Worm (Caenorhabditis elegans) whole organism, young adult: ENCODE results near the gene prx-2.

Source experiments
- F39B2.1 ChIP-seq: fragments of 200-800 bp; sonication (Bioruptor generic); IDR thresholded peaks from 2 replicates; pipeline ENCODE4 v1.3.6; 2022; ENCODE audit warnings: missing genetic modification reagents, missing genetic modification characterization, missing compliant biosample characterization
- F49E8.2 ChIP-seq: sonication (generic microtip); optimal IDR thresholded peaks from 3 replicates; lab custom pipeline; 2017; ENCODE audit warnings: missing genetic modification characterization, mild to moderate bottlenecking, missing compliant biosample characterization, antibody characterized with exemption, moderate library complexity; ENCODE audit not compliant: insufficient read depth
- F57C9.4 ChIP-seq: sonication (generic microtip); optimal IDR thresholded peaks from 2 replicates; lab custom pipeline; 2017; ENCODE audit warnings: mild to moderate bottlenecking, missing genetic modification characterization, missing compliant biosample characterization
- Y53F4B.3 ChIP-seq: fragments of 200-800 bp; sonication (Bioruptor generic); IDR thresholded peaks from 2 replicates; pipeline ENCODE4 v1.3.6; 2022; ENCODE audit warnings: missing genetic modification reagents, missing genetic modification characterization, missing compliant biosample characterization
- Y53G8AR.9 ChIP-seq: fragments of 200-800 bp; sonication (Bioruptor generic); conservative IDR thresholded peaks from 2 replicates; pipeline ENCODE4 v1.3.6; 2022; ENCODE audit warnings: missing genetic modification reagents, missing genetic modification characterization, missing compliant biosample characterization
- Y79H2A.3 ChIP-seq: fragments of 200-800 bp; sonication (Bioruptor generic); conservative IDR thresholded peaks from 2 replicates; pipeline ENCODE4 v1.3.6; 2022; ENCODE audit warnings: missing genetic modification reagents, missing genetic modification characterization, missing compliant biosample characterization
- ZK185.1 ChIP-seq: sonication (generic microtip); optimal IDR thresholded peaks from 2 replicates; lab custom pipeline; 2016; ENCODE audit warnings: mild to moderate bottlenecking, missing genetic modification characterization, missing compliant biosample characterization; ENCODE audit not compliant: poor library complexity, severe bottlenecking
- attf-5 ChIP-seq: fragments of 200-800 bp; sonication (Bioruptor generic); optimal IDR thresholded peaks from 2 replicates; lab custom pipeline; 2018; ENCODE audit warnings: mild to moderate bottlenecking, missing genetic modification characterization, missing compliant biosample characterization
- ccch-3 ChIP-seq: fragments of 200-800 bp; sonication (Bioruptor generic); optimal IDR thresholded peaks from 2 replicates; lab custom pipeline; 2018; ENCODE audit warnings: mild to moderate bottlenecking, missing genetic modification characterization, missing compliant biosample characterization
- ceh-58 ChIP-seq: fragments of 200-800 bp; sonication (Bioruptor generic); IDR thresholded peaks from 2 replicates; pipeline ENCODE4 v1.3.6; 2022; ENCODE audit warnings: missing genetic modification characterization, missing compliant biosample characterization
- ceh-91 ChIP-seq: fragments of 200-800 bp; sonication (Bioruptor generic); IDR thresholded peaks from 2 replicates; pipeline ENCODE4 v1.3.6; 2022; ENCODE audit warnings: missing genetic modification reagents, missing genetic modification characterization, missing compliant biosample characterization
- egl-18 ChIP-seq: fragments of 200-800 bp; sonication (Bioruptor generic); IDR thresholded peaks from 2 replicates; pipeline ENCODE4 v1.3.6; 2022; ENCODE audit warnings: missing genetic modification reagents, missing genetic modification characterization, missing compliant biosample characterization
- egl-44 ChIP-seq: fragments of 200-800 bp; sonication (Bioruptor generic); IDR thresholded peaks from 2 replicates; pipeline ENCODE4 v1.3.6; 2022; ENCODE audit warnings: missing genetic modification reagents, missing genetic modification characterization, missing compliant biosample characterization
- gei-17 ChIP-seq: fragments of 200-800 bp; sonication (Bioruptor generic); optimal IDR thresholded peaks from 2 replicates; lab custom pipeline; 2018; ENCODE audit warnings: mild to moderate bottlenecking, missing genetic modification characterization, missing compliant biosample characterization
- hlh-26 ChIP-seq: fragments of 200-800 bp; sonication (Bioruptor generic); conservative IDR thresholded peaks from 2 replicates; pipeline ENCODE4 v1.3.6; 2022; ENCODE audit warnings: missing genetic modification reagents, missing genetic modification characterization, missing compliant biosample characterization
- hrde-1 ChIP-seq: sonication (generic microtip); optimal IDR thresholded peaks from 2 replicates; lab custom pipeline; 2016; ENCODE audit warnings: missing genetic modification characterization, mild to moderate bottlenecking, missing compliant biosample characterization, moderate library complexity, missing genotype, missing genetic modification reagents, borderline replicate concordance
- lag-1 ChIP-seq: fragments of 200-800 bp; sonication (Bioruptor generic); IDR thresholded peaks from 2 replicates; pipeline ENCODE4 v1.3.6; 2022; ENCODE audit warnings: missing genetic modification reagents, missing genetic modification characterization, missing compliant biosample characterization
- lin-26 ChIP-seq: fragments of 200-800 bp; sonication (Bioruptor generic); IDR thresholded peaks from 2 replicates; pipeline ENCODE4 v1.3.6; 2022; ENCODE audit warnings: missing genetic modification reagents, missing genetic modification characterization, missing compliant biosample characterization
- lin-40 ChIP-seq: sonication (generic microtip); optimal IDR thresholded peaks from 2 replicates; lab custom pipeline; 2016; ENCODE audit warnings: missing genetic modification characterization, mild to moderate bottlenecking, missing compliant biosample characterization, missing genotype, missing genetic modification reagents
- lsl-1 ChIP-seq: fragments of 200-800 bp; sonication (Bioruptor generic); optimal IDR thresholded peaks from 2 replicates; lab custom pipeline; 2018; ENCODE audit warnings: mild to moderate bottlenecking, missing genetic modification characterization, moderate library complexity, missing compliant biosample characterization
- madf-6 ChIP-seq: fragments of 200-800 bp; sonication (Bioruptor generic); IDR thresholded peaks from 2 replicates; pipeline ENCODE4 v1.3.6; 2022; ENCODE audit warnings: missing genetic modification reagents, missing genetic modification characterization, missing compliant biosample characterization
- mcd-1 ChIP-seq: fragments of 200-800 bp; sonication (Bioruptor generic); IDR thresholded peaks from 2 replicates; pipeline ENCODE4 v1.3.6; 2022; ENCODE audit warnings: missing genetic modification reagents, missing genetic modification characterization, missing compliant biosample characterization
- mes-4 ChIP-seq: sonication (generic microtip); optimal IDR thresholded peaks from 2 replicates; lab custom pipeline; 2016; ENCODE audit warnings: missing genotype, missing genetic modification characterization, missing compliant biosample characterization
- nhr-179 ChIP-seq: sonication (generic microtip); optimal IDR thresholded peaks from 2 replicates; lab custom pipeline; 2016; ENCODE audit warnings: mild to moderate bottlenecking, missing genetic modification characterization, missing compliant biosample characterization
- nhr-27 ChIP-seq: fragments of 200-800 bp; sonication (Bioruptor generic); optimal IDR thresholded peaks from 2 replicates; lab custom pipeline; 2018; ENCODE audit warnings: mild to moderate bottlenecking, missing genetic modification characterization, moderate library complexity, missing compliant biosample characterization
- nhr-90 ChIP-seq: sonication (generic microtip); optimal IDR thresholded peaks from 2 replicates; lab custom pipeline; 2016; ENCODE audit warnings: missing genotype, mild to moderate bottlenecking, missing genetic modification characterization, missing compliant biosample characterization
- pha-4 ChIP-seq: fragments of 150-350 bp; sonication (generic microtip); optimal IDR thresholded peaks from 2 replicates; lab custom pipeline; 2014; ENCODE audit warnings: missing biosample characterization, missing genetic modification reagents, missing genetic modification characterization
- rcor-1 ChIP-seq: fragments of 200-800 bp; sonication (Bioruptor generic); IDR thresholded peaks from 2 replicates; pipeline ENCODE4 v1.3.6; 2022; ENCODE audit warnings: missing genetic modification reagents, missing genetic modification characterization, missing compliant biosample characterization
- rec-8 ChIP-seq, 2 experiments: sonication (generic microtip); optimal IDR thresholded peaks; 2 replicates each; lab custom pipeline; 2016; ENCODE audit warnings: mild to moderate bottlenecking in 2 of 2, missing genetic modification characterization in 2 of 2, missing genetic modification reagents in 2 of 2, missing genotype in 2 of 2, missing biosample characterization in 1 of 2, missing compliant biosample characterization in 1 of 2, moderate library complexity in 1 of 2
- rpc-1 ChIP-seq, 2 experiments: fragments of 150-350 bp in 1 of 2; sonication (generic microtip) in 1 of 2; optimal IDR thresholded peaks; 2 replicates each; lab custom pipeline; 2014 to 2018; ENCODE audit warnings: missing biosample characterization in 1 of 2, missing genetic modification characterization in 1 of 2, missing genetic modification reagents in 1 of 2, missing genotype in 1 of 2
- sea-2 ChIP-seq: fragments of 200-800 bp; sonication (Bioruptor generic); IDR thresholded peaks from 2 replicates; pipeline ENCODE4 v1.3.6; 2022; ENCODE audit warnings: missing genetic modification characterization, missing compliant biosample characterization
- snpc-3.4 ChIP-seq: sonication (generic microtip); optimal IDR thresholded peaks from 2 replicates; lab custom pipeline; 2017; ENCODE audit warnings: missing genetic modification characterization, mild to moderate bottlenecking, missing compliant biosample characterization, antibody characterized with exemption, moderate library complexity, missing genotype, missing genetic modification reagents
- tbp1 ChIP-seq: fragments of 200-800 bp; sonication (Bioruptor generic); optimal IDR thresholded peaks from 2 replicates; lab custom pipeline; 2018; ENCODE audit warnings: mild to moderate bottlenecking, missing genetic modification characterization, missing compliant biosample characterization
- xnd-1 ChIP-seq: sonication (generic microtip); optimal IDR thresholded peaks from 2 replicates; lab custom pipeline; 2016; ENCODE audit warnings: missing genotype, missing genetic modification reagents, missing genetic modification characterization, missing compliant biosample characterization
- ztf-3 ChIP-seq: fragments of 200-800 bp; sonication (Bioruptor generic); optimal IDR thresholded peaks from 2 replicates; lab custom pipeline; 2018; ENCODE audit warnings: mild to moderate bottlenecking, missing genetic modification characterization, missing compliant biosample characterization

Gene prx-2

DNA sequence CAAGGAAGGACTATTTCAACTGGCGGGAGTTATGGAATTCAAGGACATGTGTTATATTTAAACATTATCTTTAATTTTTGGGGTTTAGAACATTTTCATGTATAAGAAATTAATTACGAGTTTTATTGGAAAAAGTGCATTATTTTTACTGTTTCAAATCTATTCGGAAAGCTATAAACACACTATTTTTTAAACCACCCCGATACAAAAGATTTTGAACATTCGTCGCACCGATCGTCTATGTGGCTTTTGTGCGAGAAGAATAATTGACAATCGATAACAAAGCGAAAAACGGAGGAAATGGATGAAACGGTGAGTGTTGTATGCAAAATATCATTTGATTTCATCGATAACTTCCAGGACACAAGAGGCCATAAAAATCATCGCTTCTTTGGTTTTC, 21.1 kb downstream of the prx-2 start, which contains the start of gene ZK809.9:
Gene ZK809.9 (plus strand): TSS at position 301 of the 400 bp plus-strand sequence.
- TF ChIP-seq Y53F4B.3 (GFP tag; lab: Robert Waterston, UW) = no peak
- TF ChIP-seq hrde-1 (tag; lab: Kevin White, UChicago) = no peak
- TF ChIP-seq madf-6 (GFP tag; lab: Robert Waterston, UW) = no peak
- no peak for TF ChIP-seq ZK185.1 (tag; lab: Kevin White, UChicago)
- TF ChIP-seq rpc-1 (optimal IDR thresholded peaks at IDR 0.05; lab: Kevin White, UChicago) = no peak
- no peak for TF ChIP-seq rpc-1 (tag; optimal IDR thresholded peaks at IDR 0.05; lab: Kevin White, UChicago)
- no peak for TF ChIP-seq nhr-27 (tag; lab: Kevin White, UChicago)
- TF ChIP-seq rcor-1 (GFP tag; lab: Robert Waterston, UW) = no peak
- no peak for TF ChIP-seq ceh-91
- no peak for TF ChIP-seq rec-8 (tag; optimal IDR thresholded peaks at IDR 0.05; lab: Kevin White, UChicago)
- no peak for TF ChIP-seq ztf-3 (GFP tag; lab: Kevin White, UChicago)
- no peak for TF ChIP-seq nhr-90
- TF ChIP-seq pha-4 (tag; lab: Kevin White, UChicago) = no peak
- TF ChIP-seq lin-40 (tag; lab: Kevin White, UChicago) = no peak
- TF ChIP-seq mcd-1 (GFP tag; lab: Robert Waterston, UW) = no peak
- TF ChIP-seq F49E8.2 = no peak
- no peak for TF ChIP-seq F39B2.1
- TF ChIP-seq gei-17 = no peak

DNA sequence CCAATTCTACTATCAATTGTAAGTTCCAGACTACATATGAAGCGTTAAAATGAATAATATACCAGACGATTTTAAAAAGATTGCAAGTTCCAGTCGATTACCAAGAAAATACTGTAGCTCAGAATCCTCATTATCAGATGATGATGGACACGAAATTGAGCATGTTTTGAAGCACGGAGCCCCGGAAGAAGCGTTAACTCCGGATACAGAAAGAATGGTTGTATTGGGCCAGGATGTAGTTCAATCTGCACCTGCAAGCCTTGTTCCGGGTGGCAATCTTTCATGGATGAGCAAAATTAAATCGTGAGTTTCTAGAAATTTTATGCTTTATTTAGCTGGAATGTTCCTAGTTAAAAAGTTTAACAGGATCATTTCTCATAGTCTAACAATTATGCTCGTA, 24.1 kb downstream of the prx-2 start, which contains the start of gene atg-4.2:
Gene atg-4.2 (plus strand): TSS at position 24 of the 400 bp plus-strand sequence.
- no peak for TF ChIP-seq ceh-58 (GFP tag; lab: Robert Waterston, UW)
- no peak for TF ChIP-seq sea-2
- no peak for TF ChIP-seq egl-44 (GFP tag; lab: Robert Waterston, UW)
- TF ChIP-seq rpc-1 (optimal IDR thresholded peaks at IDR 0.05; lab: Kevin White, UChicago) = no peak
- TF ChIP-seq rpc-1 (tag; optimal IDR thresholded peaks at IDR 0.05; lab: Kevin White, UChicago) = no peak
- no peak for TF ChIP-seq snpc-3.4 (tag; lab: Kevin White, UChicago)
- no peak for TF ChIP-seq attf-5
- no peak for TF ChIP-seq madf-6 (GFP tag; lab: Robert Waterston, UW)
- no peak for TF ChIP-seq F57C9.4
- no peak for TF ChIP-seq hlh-26 (GFP tag; lab: Robert Waterston, UW)
- TF ChIP-seq egl-18 (GFP tag; lab: Robert Waterston, UW) = no peak
- TF ChIP-seq mes-4 (tag; lab: Kevin White, UChicago) = no peak
- TF ChIP-seq nhr-179 (tag; lab: Kevin White, UChicago) = no peak
- no peak for TF ChIP-seq ccch-3 (GFP tag; lab: Kevin White, UChicago)
- TF ChIP-seq lin-26 = no peak
- TF ChIP-seq F49E8.2 = no peak
- no peak for TF ChIP-seq nhr-90
- TF ChIP-seq lsl-1 = no peak
- no peak for TF ChIP-seq Y53G8AR.9 (GFP tag; lab: Robert Waterston, UW)

DNA sequence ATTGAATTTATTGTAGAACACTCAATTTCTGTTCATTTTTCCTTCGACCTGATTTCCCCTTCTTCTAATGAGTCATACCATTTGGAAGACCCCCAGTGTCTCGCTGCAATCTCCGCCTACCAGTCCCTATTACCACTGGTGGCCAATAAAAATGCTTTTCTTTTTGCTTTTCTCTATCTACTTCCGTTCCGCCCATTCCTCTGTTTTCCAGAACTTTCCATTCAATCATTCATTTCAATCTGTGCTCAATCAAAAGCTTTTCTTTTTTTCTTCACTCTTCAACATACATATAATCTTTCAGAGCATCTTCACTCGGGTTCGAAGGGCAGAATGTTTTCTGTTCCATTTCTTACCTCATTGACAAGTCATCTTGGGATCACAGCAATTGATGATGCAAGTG, 29.6 kb downstream of the prx-2 start, which contains the start of gene inx-8:
Gene inx-8 (plus strand): TSS at position 301 of the 400 bp plus-strand sequence.
- TF ChIP-seq lag-1 (GFP tag; lab: Robert Waterston, UW) = no peak
- no peak for TF ChIP-seq tbp1 (GFP tag; lab: Kevin White, UChicago)
- TF ChIP-seq xnd-1 (tag; lab: Kevin White, UChicago) = no peak
- TF ChIP-seq Y79H2A.3 (GFP tag; lab: Robert Waterston, UW) = no peak
- no peak for TF ChIP-seq lin-40 (tag; lab: Kevin White, UChicago)
- no peak for TF ChIP-seq lin-26
